Fruit fly (Drosophila melanogaster) whole organism, pupa: ENCODE data around the gene CG43731.

Experiments used
- CG14655 ChIP-seq: fragments of 200-800 bp; sonication (Bioruptor generic); optimal IDR thresholded peaks from 3 replicates; lab custom pipeline; 2017; ENCODE audit warnings: mild to moderate bottlenecking, missing biosample characterization, missing genetic modification reagents, missing genetic modification characterization
- CG17806 ChIP-seq: fragments of 200-800 bp; sonication (Bioruptor generic); optimal IDR thresholded peaks from 2 replicates; lab custom pipeline; 2018; ENCODE audit warnings: missing biosample characterization, mild to moderate bottlenecking, missing genetic modification characterization, moderate library complexity
- CG32121 ChIP-seq: fragments of 200-800 bp; sonication (Bioruptor generic); IDR thresholded peaks from 2 replicates; pipeline ENCODE4 v1.3.6; 2022; ENCODE audit warnings: missing biosample characterization, missing genetic modification characterization
- CG34367 ChIP-seq: fragments of 200-800 bp; sonication (Bioruptor generic); optimal IDR thresholded peaks from 2 replicates; lab custom pipeline; 2018; ENCODE audit warnings: missing biosample characterization, mild to moderate bottlenecking, missing genetic modification characterization
- CG4496 ChIP-seq: fragments of 200-800 bp; sonication (Bioruptor generic); IDR thresholded peaks from 3 replicates; pipeline ENCODE4 v1.3.6; 2022; ENCODE audit warnings: missing biosample characterization, missing genetic modification characterization
- CG8301 ChIP-seq: fragments of 200-800 bp; sonication (Bioruptor generic); optimal IDR thresholded peaks from 2 replicates; lab custom pipeline; 2018; ENCODE audit warnings: missing biosample characterization, mild to moderate bottlenecking, missing genetic modification characterization
- CG9948 ChIP-seq: fragments of 200-800 bp; sonication (Bioruptor generic); optimal IDR thresholded peaks from 2 replicates; lab custom pipeline; 2018; ENCODE audit warnings: missing biosample characterization, mild to moderate bottlenecking, missing genetic modification characterization, moderate library complexity
- D1 ChIP-seq: fragments of 200-800 bp; sonication (Bioruptor generic); optimal IDR thresholded peaks from 2 replicates; lab custom pipeline; 2018; ENCODE audit warnings: missing biosample characterization, mild to moderate bottlenecking, missing genetic modification characterization, moderate library complexity
- EcR ChIP-seq: fragments of 200-800 bp; sonication (Bioruptor generic); optimal IDR thresholded peaks from 3 replicates; lab custom pipeline; 2019; ENCODE audit warnings: missing biosample characterization, missing genetic modification characterization, mild to moderate bottlenecking, moderate library complexity, missing genetic modification reagents
- Ets98B ChIP-seq: fragments of 200-800 bp; sonication (Bioruptor generic); IDR thresholded peaks from 2 replicates; pipeline ENCODE4 v1.3.6; 2022; ENCODE audit warnings: missing biosample characterization, missing genetic modification characterization
- Pif1A ChIP-seq: fragments of 200-800 bp; sonication (Bioruptor generic); optimal IDR thresholded peaks from 3 replicates; lab custom pipeline; 2016; ENCODE audit warnings: missing biosample characterization, missing genetic modification characterization
- Pif1B ChIP-seq: fragments of 200-800 bp; sonication (Bioruptor generic); optimal IDR thresholded peaks from 3 replicates; lab custom pipeline; 2016; ENCODE audit warnings: missing biosample characterization, missing genetic modification characterization
- fd96Ca ChIP-seq: fragments of 200-800 bp; sonication (Bioruptor generic); IDR thresholded peaks from 3 replicates; pipeline ENCODE4 v1.3.6; 2022; ENCODE audit warnings: missing biosample characterization, missing genetic modification characterization

DNA sequence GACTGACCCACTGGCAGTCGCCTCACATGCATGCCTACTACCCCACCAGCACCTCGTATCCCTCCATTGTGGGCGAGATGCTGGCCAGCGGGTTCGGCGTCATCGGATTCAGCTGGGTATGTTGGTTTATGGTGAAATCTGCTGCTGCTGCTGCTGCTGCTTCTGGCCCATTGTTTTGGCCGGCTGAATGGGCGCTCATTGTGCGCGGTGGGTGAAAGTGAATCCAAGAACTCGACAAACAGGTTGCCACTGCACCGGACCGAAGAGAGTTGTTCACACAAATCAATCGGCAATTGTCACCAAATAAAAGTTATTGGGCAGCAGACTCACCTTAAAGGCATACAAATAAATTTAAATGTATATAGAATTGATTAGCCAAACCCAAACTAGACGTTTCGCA, 10.4 kb downstream of the CG43731 start:
- TF ChIP-seq EcR = no peak
- no peak for TF ChIP-seq D1 (tag; lab: Kevin White, UChicago)
- TF ChIP-seq Ets98B (GFP tag; lab: Robert Waterston, UW) = no peak
- no peak for TF ChIP-seq CG8301 (tag; lab: Kevin White, UChicago)
- TF ChIP-seq Pif1B (GFP tag; lab: Kevin White, UChicago) = no peak
- no peak for TF ChIP-seq CG32121 (GFP tag; lab: Robert Waterston, UW)
- TF ChIP-seq fd96Ca (GFP tag; lab: Robert Waterston, UW) = no peak
- no peak for TF ChIP-seq CG14655 (GFP tag; lab: Kevin White, UChicago)
- no peak for TF ChIP-seq Pif1A (GFP tag; lab: Kevin White, UChicago)
- TF ChIP-seq CG9948 (tag; lab: Kevin White, UChicago) = no peak
- TF ChIP-seq CG4496 (GFP tag; lab: Robert Waterston, UW) = no peak
- no peak for TF ChIP-seq CG17806 (tag; lab: Kevin White, UChicago)
- TF ChIP-seq CG34367 = no peak
